Worm (Caenorhabditis elegans): ENCODE data around the gene math-13.

- no peak for TF ChIP-seq him-1 (tag; optimal IDR thresholded peaks at IDR 0.05)
- no peak for TF ChIP-seq dao-5 (tag; optimal IDR thresholded peaks at IDR 0.05)
Observed at ce11 chrII:1893912-1894311, 18.2 kb downstream of the math-13 start, which contains the start of gene C16C4.1.

Data from whole organism, L4/young adult.